Worm (Caenorhabditis elegans): ENCODE data around the gene ZK686.5.

- TF ChIP-seq sptf-1 (tag; optimal IDR thresholded peaks at IDR 0.05) (no peak), drap-1 (GFP tag; optimal IDR thresholded peaks at IDR 0.05) (no peak), sem-2 (GFP tag; optimal IDR thresholded peaks at IDR 0.05) (no peak), ces-1 (GFP tag; optimal IDR thresholded peaks at IDR 0.05) (no peak), elt-3 (tag; optimal IDR thresholded peaks at IDR 0.05) (no peak)
These were observed at the start of gene ZK686.5 for ce11 chrIII:7767415-7767814.

All from whole organism, mixed stage, embryonic.